Fruit fly (Drosophila melanogaster): ENCODE measurements around the gene CG33285.

DNA sequence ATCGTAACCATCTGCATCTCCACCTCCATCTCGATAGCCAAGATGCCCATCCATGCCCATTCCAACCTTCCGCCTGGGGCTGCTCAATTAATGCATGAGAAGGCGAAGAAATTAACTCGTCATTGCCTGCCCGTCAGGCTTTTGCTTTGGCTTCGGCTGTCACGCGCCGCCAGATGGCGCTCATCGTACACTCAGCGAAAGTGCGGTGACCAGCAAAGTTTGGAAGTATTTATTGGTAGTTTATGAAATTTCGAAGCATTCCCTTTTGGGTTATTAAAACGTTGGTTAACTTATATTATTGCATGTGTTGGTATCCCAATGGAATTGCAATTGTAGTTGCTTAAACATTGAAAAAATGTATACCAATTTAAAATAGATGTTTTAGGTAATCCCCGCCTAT is 1.5 kb upstream of the CG33285 start:
- TF ChIP-seq Dll (optimal IDR thresholded peaks at IDR 0.05) (no peak), pan (optimal IDR thresholded peaks at IDR 0.05) (no peak), usp (GFP tag; optimal IDR thresholded peaks at IDR 0.05) (no peak), psq (optimal IDR thresholded peaks at IDR 0.05) (no peak), CG8478 (optimal IDR thresholded peaks at IDR 0.05) (no peak)
